Worm (Caenorhabditis elegans) whole organism, mixed stage, embryonic: ENCODE data around the gene clec-160.

Experiments
- bed-3 ChIP-seq: fragments of 200-800 bp; sonication (Bioruptor generic); optimal IDR thresholded peaks from 3 replicates; lab custom pipeline; 2018; ENCODE audit warnings: mild to moderate bottlenecking, missing genetic modification characterization, moderate library complexity, missing compliant biosample characterization
- ceh-83 ChIP-seq: fragments of 200-800 bp; sonication (Bioruptor generic); optimal IDR thresholded peaks from 2 replicates; lab custom pipeline; 2018; ENCODE audit warnings: mild to moderate bottlenecking, missing genetic modification characterization, missing compliant biosample characterization
- unc-62 ChIP-seq: fragments of 150-350 bp; optimal IDR thresholded peaks from 2 replicates; lab custom pipeline; 2014; ENCODE audit warnings: missing biosample characterization, missing genetic modification reagents, missing genetic modification characterization

DNA sequence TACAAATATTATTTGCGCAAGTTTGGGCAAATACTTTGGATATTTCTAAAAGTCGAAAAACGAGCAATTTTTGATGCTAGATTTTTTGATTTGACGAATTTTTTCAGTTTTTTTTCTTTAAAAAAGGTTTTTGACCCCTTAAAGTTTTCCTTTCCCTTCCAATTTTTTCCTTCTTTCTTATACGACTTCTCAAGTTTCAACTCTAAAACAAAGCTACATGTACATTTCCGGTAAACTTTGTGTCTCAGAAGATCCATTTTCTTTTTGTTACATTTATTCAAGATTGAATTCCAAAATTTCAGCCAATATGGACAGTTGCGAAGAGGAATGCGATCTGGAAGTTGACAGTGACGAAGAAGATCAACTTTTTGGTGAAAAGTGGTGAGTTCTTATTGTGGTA, 3.0 kb upstream of the clec-160 start, which contains the start of gene mig-10:
- TF ChIP-seq ceh-83 (GFP tag; lab: Kevin White, UChicago) (no peak), unc-62 (no peak), bed-3 (GFP tag; lab: Kevin White, UChicago) (no peak)
